Fruit fly (Drosophila melanogaster) whole organism, prepupa: ENCODE data around the gene CG31910.

Source experiments
- CG34406 ChIP-seq: fragments of 200-800 bp; sonication (Bioruptor generic); optimal IDR thresholded peaks from 3 replicates; lab custom pipeline; 2016; ENCODE audit warnings: missing biosample characterization, missing genetic modification characterization
- Lpt ChIP-seq: fragments of 200-800 bp; sonication (Bioruptor generic); optimal IDR thresholded peaks from 3 replicates; lab custom pipeline; 2016; ENCODE audit warnings: missing biosample characterization, missing genetic modification characterization
- Met ChIP-seq: fragments of 200-800 bp; sonication (Bioruptor generic); optimal IDR thresholded peaks from 3 replicates; lab custom pipeline; 2016; ENCODE audit warnings: missing biosample characterization, missing genetic modification characterization
- dac ChIP-seq: fragments of 200-800 bp; sonication (Bioruptor generic); optimal IDR thresholded peaks from 2 replicates; lab custom pipeline; 2017; ENCODE audit warnings: missing biosample characterization, mild to moderate bottlenecking, missing genetic modification characterization

DNA sequence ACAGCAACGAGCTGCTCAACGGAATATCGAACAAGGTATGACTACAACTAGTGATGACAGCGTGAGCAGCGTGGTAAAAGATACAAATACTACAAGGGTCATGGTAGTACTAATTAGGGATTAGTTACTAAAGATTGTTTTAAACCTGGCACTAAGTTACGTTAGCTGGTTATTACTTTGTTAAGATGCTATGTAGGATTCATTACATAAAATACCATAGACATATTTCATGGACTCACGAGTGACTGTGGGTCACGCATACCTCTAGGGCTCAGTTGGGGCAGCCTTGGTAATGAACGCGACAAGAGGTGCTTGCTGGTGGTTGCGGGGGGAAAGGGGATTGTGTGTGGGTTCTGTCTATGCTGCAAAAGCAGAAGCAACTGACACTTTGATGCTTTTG is 29.4 kb upstream of the CG31910 start:
- TF ChIP-seq dac: no peak
- no peak for TF ChIP-seq CG34406 (GFP tag; lab: Kevin White, UChicago)
- TF ChIP-seq Lpt (GFP tag; lab: Kevin White, UChicago): no peak
- no peak for TF ChIP-seq Met
